Fruit fly (Drosophila melanogaster) Kc167 (cell line): ENCODE measurements around the gene CG13698.

ENCODE experiments used
- Myc ChIP-seq: fragments of >200 bp; optimal IDR thresholded peaks from 2 replicates; lab custom pipeline; 2017; ENCODE audit warnings: missing external identifiers
- Sin3A ChIP-seq: fragments of >200 bp; optimal IDR thresholded peaks from 2 replicates; lab custom pipeline; 2018; ENCODE audit warnings: missing external identifiers
- h ChIP-seq: fragments of >200 bp; optimal IDR thresholded peaks from 3 replicates; lab custom pipeline; 2018; ENCODE audit warnings: missing external identifiers
- insv ChIP-seq: fragments of >200 bp; optimal IDR thresholded peaks from 3 replicates; lab custom pipeline; 2018; ENCODE audit warnings: missing external identifiers
- psq ChIP-seq: fragments of >200 bp; optimal IDR thresholded peaks from 2 replicates; lab custom pipeline; 2017; ENCODE audit warnings: missing external identifiers
- ttk ChIP-seq: sonication (Bioruptor generic); optimal IDR thresholded peaks from 2 replicates; lab custom pipeline; 2017; ENCODE audit warnings: missing external identifiers

Gene CG13698

DNA sequence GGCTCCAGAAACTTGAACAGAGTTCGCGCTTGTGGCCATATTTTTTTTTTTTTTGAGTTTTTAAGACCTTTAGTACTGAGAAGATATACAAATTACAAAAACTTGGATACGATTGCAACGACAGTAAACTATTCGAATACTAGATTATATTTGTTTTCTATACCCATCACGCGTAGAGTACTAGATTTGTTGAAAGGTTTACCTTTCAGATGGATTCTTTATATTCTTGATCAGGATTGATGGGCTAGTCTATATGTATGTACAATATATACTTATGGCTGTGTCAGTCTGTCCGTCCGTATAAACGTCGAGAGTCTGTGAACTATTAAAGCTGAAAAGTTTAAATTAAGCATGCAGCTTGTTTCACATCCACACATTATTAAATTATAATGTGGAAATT, 15.9 kb upstream of the CG13698 start, which contains the start of gene CG42853:
TSS of gene CG42853 (minus strand) at position 101 of the 400 bp plus-strand sequence.
- TF ChIP-seq Myc (lab: Kevin White, UChicago) (no peak), h (lab: Kevin White, UChicago) (no peak), psq (no peak), insv (lab: Kevin White, UChicago) (no peak), ttk (lab: Kevin White, UChicago) (no peak), Sin3A (lab: Kevin White, UChicago) (no peak)

DNA sequence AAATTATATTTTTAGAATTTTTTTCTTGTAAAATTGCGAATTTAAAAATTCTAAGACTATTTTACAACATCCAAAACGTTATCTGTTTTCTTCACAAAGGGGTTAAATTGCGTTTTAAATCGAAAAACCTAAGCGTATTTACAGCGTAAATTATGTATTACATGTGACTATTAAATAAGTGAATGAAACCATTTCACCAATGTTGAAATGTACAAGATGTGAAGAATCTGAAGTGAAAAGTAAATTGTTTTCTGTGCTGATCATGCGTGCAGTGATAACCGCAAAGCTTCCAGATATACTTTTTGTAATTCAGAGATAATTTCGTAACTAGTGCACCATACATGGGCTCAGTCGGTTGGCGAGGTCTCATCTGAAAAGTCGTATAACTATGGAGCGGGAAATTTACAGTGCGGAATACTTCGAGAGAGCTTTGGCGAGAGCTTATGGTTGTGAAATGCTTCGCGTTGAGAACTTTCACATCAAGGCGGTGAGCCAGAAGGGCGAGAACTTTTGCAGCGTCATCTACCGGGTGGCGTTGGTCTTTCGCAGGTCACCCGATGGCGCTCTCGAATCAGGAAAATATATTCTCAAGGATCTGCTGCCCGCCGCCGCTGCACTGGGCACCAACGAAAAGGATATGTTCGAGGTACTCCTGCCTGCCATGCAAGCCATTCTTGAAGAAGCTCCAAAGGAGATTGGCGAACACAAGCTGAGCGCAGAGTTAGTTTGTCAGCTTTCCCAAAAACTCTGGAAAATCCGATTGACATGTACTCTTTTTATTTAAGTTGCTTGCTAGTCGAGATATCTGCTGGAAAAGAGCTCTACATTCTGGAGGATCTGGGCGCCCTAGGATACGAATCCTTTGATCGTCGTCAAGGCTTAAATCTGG, 8.3 kb upstream of the CG13698 start:
- TF ChIP-seq Myc (lab: Kevin White, UChicago) (no peak), h (lab: Kevin White, UChicago) (peak; percentile 90), Sin3A (lab: Kevin White, UChicago) (no peak)

DNA sequence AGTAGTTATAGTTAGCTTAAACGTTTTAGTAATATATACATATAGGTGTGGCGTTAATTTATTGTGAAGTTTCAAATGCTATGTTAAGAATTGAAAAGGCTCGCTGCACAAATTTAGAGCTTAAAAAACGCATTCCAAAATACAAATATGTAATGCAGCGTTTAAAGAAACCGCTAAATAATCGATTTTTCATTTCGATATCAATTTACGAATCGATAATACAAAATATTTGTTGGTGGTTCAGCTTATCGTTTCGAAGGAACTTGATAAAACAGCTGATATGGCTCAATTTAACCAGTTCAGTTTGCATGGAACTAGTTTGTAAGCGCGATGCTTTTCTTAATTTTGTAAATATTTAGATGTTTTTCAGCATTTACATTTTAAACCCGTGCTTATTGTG, 6.7 kb upstream of the CG13698 start, which contains the start of the genes CG32195 and CG7341:
TSS of gene CG32195 (plus strand) at position 291 of the 400 bp plus-strand sequence.
TSS of gene CG7341 (plus strand) at position 291 of the 400 bp plus-strand sequence.
- TF ChIP-seq Myc (lab: Kevin White, UChicago) (no peak), h (lab: Kevin White, UChicago) (no peak), ttk (lab: Kevin White, UChicago) (no peak), Sin3A (lab: Kevin White, UChicago) (no peak), insv (lab: Kevin White, UChicago) (no peak)

DNA sequence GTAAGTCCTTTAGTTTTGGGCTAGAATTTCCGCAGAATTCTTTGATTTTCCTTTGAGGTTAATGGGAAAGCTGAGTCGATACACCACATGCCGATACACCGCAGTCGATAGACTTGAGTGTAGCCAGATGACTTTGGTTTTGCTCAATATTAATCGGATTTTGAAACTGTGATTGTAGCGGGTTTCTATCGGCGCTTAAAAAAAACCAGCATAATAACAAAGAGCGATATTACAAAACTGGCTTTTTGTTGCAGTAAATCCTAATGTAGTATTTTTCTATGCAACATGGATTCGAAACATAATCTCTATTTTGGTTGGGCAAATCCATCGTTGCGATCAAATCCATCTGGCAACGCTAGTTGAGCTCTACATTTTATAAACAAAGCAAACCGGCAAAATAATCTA, 3.5 kb upstream of the CG13698 start, which contains the start of the genes Polr3D and mus304:
TSS of gene Polr3D (minus strand) at position 116 of the 405 bp plus-strand sequence.
TSS of gene mus304 (plus strand) at position 356 of the 405 bp plus-strand sequence.
- TF ChIP-seq insv (lab: Kevin White, UChicago) (no peak), psq (no peak), h (lab: Kevin White, UChicago) (no peak), Sin3A (lab: Kevin White, UChicago) (no peak), Myc (lab: Kevin White, UChicago) (no peak), ttk (lab: Kevin White, UChicago) (no peak)

DNA sequence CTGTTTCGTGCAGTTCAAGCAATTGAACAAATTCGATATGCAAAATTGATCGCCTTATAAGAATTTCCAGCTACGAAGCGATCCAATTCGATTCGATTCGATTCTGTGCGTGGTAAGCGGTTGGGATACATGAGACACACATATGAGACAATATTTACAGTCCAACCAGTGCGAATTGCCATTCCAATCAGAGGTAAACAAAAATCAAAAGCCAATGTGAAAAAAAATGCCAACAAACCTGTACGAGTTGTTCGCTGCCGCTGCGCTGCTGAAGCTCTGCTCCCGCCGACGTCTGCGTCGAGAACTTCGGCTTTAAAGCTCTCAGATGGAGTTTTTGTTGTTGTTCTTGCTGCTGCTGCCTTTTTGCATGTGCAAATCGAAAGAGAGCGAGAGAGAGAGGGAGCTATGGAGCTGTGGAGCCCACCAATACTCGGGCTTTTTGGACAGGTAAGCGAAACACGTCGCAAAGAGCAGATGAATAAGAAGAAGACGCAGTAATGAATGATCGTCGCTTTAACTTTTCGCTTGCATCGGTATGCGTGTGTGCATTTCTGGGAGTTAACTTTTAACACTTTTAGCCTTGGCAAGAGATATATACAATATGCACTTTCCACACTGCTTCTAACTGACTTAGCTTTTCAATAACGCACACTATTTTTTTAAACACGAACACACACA, 467 bp downstream of the CG13698 start:
- no peak for TF ChIP-seq h (lab: Kevin White, UChicago)
- no peak for TF ChIP-seq psq
- no peak for TF ChIP-seq Sin3A (lab: Kevin White, UChicago)
- TF ChIP-seq ttk (lab: Kevin White, UChicago): no peak
- no peak for TF ChIP-seq insv (lab: Kevin White, UChicago)
- no peak for TF ChIP-seq Myc (lab: Kevin White, UChicago)

DNA sequence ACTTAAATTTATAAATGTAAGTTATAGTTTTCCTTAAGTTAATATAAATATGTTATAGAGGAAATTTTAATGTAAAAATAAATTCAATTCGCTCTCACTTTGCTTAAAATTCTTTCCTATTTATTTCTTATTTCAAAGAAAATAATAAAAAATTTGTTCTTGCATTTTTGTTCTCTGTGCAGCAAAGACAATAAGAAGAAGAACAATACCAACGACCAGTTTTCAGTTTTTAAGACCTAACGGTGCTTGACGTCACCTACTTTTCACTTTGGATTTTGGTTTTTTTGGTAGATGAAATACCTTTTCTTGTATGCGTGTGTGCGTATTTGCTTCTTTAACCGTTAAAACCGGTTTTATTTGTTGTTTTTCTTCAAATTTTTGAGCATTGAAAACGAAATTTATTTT, 3.8 kb downstream of the CG13698 start:
- TF ChIP-seq h (lab: Kevin White, UChicago) (no peak), insv (lab: Kevin White, UChicago) (no peak), psq (no peak), Myc (lab: Kevin White, UChicago) (no peak), ttk (lab: Kevin White, UChicago) (no peak), Sin3A (lab: Kevin White, UChicago) (no peak)

DNA sequence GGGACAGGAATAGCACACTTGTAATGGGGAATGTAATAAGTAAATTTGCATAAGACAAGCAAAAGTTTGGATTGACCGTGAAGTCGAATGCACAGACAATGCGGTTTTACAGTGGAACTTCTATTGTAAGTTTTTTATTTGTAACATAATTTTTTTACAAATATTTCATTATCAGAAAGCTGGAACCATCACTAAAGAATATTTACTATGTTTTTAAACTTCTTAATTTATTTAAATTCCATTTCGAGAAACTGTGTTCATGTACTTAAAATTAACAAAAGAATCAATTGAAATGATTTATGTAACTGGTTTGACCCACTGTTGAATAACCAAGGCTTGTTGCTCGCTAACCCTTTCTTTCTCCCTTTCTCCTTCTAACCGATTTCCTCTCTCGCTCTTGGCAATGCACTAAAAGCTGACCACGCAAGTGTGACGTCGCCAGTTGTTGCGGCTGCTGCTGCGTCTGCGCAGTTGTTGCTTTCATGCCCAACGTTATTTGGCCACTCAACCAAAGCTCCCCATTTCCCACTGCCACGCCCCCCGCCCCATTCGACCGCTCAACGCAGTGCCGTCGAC, 4.4 kb downstream of the CG13698 start:
- TF ChIP-seq psq: no peak
- no peak for TF ChIP-seq Sin3A (lab: Kevin White, UChicago)
- no peak for TF ChIP-seq ttk (lab: Kevin White, UChicago)
- TF ChIP-seq insv (lab: Kevin White, UChicago): no peak
- TF ChIP-seq h (lab: Kevin White, UChicago): no peak
- TF ChIP-seq Myc (lab: Kevin White, UChicago): no peak

DNA sequence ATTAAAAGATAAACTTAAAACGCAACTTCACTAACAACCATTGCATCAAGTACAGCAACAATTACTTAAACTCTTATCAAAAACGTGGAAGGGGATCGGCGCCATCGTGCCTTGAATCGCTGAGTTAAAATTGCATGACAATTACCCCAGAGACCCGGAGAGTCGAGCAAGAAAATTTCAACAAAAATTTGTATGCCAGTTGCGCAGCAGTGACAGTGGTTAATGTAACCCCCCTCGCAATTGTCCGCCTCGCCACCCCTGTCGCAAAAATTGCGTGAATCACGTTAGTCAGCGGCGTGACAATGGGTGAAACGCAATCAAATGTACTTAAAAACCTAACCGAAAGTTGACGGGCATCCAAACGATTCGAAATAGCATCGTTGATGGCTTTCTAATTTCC, 6.2 kb downstream of the CG13698 start:
- TF ChIP-seq h (lab: Kevin White, UChicago) (no peak), insv (lab: Kevin White, UChicago) (no peak), psq (no peak), ttk (lab: Kevin White, UChicago) (no peak), Myc (lab: Kevin White, UChicago) (no peak), Sin3A (lab: Kevin White, UChicago) (no peak)

DNA sequence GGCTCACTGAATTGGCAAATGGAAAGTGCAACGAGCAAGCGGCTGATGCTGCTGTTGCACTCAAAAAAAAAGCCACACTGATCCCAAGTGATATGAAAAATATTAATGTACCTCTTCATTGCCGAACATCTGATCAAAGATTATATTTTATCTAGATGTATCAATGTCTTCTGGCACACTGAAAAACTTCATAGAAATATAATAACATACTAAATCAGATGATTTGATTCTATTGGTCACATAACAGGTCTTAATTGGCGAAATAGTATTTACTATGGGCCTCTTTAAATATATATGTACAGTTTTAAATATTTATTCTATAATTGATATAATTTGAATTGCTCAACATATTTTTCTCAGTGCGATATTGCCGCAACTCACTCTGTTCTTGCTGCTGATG, 9.2 kb downstream of the CG13698 start:
- TF ChIP-seq Myc (lab: Kevin White, UChicago) (no peak), psq (no peak), Sin3A (lab: Kevin White, UChicago) (no peak), insv (lab: Kevin White, UChicago) (no peak), h (lab: Kevin White, UChicago) (no peak), ttk (lab: Kevin White, UChicago) (no peak)

DNA sequence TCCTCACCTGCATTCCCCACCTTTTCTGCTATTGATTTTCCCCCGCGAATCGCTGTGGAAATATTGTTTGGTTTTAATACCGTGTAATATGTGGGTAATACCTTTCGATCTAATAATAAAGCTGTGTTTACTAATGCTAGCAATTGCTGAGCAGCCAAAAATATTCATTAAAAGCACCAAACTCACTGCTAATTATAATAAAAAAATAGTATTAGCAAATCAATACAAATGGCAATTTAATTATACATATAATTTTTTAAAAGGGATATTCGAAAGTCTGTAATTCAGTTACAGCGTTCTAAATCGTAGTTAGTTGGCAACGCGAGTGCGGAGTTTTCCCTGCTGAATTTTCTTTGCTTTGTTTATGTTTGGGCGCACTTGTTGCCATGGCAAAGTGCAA, 12.1 kb downstream of the CG13698 start:
- TF ChIP-seq h (lab: Kevin White, UChicago): no peak

DNA sequence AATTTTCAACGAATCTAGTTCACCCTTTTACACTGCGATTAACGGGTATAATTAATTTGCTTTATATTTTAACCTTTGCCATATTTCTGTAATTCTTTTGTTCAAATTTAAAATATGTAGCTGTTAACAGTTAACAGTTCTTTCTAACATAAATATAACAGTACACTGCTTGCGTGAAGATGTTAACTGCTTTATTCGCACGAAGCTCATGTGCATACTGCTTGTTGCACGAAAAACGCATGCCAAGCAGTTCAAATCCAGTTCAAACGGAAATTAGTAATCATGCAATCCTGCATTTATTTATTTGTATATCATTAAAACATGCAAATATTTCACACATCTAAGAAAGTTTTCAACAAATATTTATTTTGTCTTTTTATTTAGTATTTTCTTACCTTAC, 17.9 kb downstream of the CG13698 start:
- no peak for TF ChIP-seq insv (lab: Kevin White, UChicago)
- TF ChIP-seq Sin3A (lab: Kevin White, UChicago): no peak
- TF ChIP-seq h (lab: Kevin White, UChicago): no peak
- TF ChIP-seq Myc (lab: Kevin White, UChicago): no peak
- TF ChIP-seq ttk (lab: Kevin White, UChicago): no peak
- TF ChIP-seq psq: no peak
